Worm (Caenorhabditis elegans): Measurements from ENCODE around the gene gana-1.

DNA sequence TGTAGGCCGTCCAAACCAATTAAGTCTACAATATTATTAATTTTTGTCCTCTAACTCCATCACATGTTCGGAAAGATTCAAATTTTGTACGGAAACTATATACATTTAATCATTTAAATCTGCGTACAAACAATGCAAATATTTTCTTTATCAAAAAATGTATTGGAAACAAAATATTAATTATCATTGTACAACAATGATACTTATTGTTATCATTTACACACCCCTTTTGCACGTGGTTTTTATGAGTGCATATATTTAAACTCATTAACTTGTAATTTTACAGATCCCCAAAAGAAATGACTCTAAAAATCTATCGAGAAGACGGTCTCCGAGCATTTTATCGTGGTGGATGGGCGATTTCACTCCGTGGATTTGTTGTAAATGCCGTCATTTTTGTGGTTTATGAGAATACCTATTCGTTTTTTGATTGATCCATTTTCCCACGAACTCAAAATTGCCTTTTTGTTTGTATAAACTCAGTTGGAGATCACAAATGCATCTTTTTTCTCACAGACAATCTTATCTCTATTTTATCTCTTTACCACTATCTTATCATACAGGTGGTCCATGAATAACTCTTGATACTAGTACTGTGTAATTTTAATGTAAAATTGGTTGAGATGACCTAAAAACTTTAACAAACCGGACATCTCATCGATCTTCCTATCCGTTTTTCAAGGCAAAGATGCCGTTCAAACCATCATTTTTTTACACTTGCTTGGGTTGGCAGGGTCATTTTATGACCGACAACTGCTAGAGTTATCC lies 983 bp upstream of the gana-1 start:
- TF ChIP-seq snpc-4 (tag; optimal IDR thresholded peaks at IDR 0.05) (no peak), nhr-21 (tag; optimal IDR thresholded peaks at IDR 0.05) (no peak), nhr-11 (tag; optimal IDR thresholded peaks at IDR 0.05) (no peak), lin-39 (tag; optimal IDR thresholded peaks at IDR 0.05) (no peak), zag-1 (tag; optimal IDR thresholded peaks at IDR 0.05) (no peak)
